Fruit fly (Drosophila melanogaster) S2 (cell line): ENCODE data around the gene CG5793.

Experiments
- CG8478 ChIP-seq: fragments of >200 bp; optimal IDR thresholded peaks from 2 replicates; lab custom pipeline; 2018
- CTCF ChIP-seq, 2 experiments: fragments of >200 bp; optimal IDR thresholded peaks; 2 replicates each; lab custom pipeline; 2018

DNA sequence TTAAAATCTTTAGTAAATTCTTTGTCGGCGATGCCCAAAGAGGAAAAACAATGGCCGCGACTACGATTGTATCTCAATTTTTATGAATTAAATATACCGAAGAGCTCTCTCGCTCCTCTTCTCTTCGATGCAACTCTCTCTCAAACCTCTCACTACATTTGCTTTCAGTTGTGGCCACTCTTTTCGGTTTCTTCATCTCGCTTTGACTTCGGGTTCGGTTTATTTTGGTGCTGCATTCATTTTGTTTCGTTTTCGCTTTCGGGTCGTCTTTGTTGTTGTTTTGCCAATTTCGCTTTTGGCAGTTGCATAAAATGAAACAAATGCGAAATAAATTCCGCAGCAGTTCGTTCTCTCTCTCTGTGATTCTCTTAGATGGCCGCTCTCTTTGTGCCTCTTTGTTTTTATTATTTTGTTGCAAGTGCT lies 25.5 kb downstream of the CG5793 start:
- TF ChIP-seq CTCF (optimal IDR thresholded peaks at IDR 0.05; lab: Kevin White, UChicago) (no peak), CG8478 (no peak)
